Fruit fly (Drosophila melanogaster): ENCODE data around the gene mura.

Gene mura

DNA sequence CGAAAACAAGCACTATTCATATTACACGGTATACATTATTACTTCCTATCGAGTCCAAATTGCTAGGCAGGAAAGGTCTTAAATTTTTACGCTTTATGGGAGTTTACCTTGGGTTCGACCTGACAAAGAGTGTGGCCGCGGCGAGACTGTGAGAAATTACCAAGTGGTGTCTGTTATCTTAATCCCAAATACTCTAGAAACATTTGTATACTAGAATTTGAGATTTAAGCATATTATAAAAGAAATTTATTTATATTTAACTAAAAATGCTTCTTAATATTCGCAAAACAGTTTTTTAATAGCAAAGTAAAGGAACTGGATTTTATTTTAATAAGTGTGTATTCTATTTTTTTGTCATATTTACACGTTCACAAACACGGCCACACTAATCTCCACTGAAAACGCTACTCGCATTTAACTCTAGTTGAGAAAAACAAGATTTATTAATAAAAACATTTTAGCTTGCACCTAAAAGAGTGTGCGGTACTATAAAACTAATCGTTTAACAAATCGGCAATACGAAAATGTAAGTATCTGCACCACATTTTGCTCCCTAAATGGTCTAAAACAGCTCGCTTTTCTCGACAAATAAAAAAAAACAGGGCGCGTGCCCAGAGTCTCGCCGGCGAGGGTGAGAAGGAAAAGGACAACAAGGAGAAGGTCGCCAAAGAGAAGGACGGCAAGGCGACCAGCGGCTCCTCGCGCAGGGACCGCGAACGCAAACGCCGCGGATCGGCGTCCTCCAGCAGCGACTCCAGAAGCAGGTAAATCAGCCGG is at the start of gene mura, which contains the start of gene RnpS1:
Gene mura (minus strand): TSS at position 148 of the 777 bp plus-strand sequence.
Gene RnpS1 (plus strand): TSS at position 376 of the 777 bp plus-strand sequence.
- TF ChIP-seq usp (GFP tag; optimal IDR thresholded peaks at IDR 0.05) (no peak), psq (optimal IDR thresholded peaks at IDR 0.05) (no peak), Dll (optimal IDR thresholded peaks at IDR 0.05) (no peak), pan (optimal IDR thresholded peaks at IDR 0.05) (no peak), CG8478 (optimal IDR thresholded peaks at IDR 0.05) (no peak), EcR (GFP tag; optimal IDR thresholded peaks at IDR 0.05) (no peak)

DNA sequence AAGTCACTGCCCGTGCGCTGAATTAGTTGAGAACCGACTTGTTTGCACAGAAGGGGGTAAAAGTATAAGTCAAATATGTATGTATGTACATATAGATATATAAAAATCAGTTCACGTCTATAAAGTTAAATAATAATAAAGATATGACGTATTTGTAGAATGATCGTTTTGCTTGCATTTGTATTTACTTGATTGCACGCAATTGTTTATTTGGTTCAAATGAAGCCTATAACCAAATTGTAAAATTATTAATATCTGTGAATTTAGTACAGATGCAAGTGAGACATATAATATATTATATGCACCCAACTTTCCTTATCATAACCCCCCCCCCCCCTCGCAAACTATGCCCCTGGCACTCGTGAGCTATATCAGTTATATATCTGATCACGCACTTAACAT is 49.0 kb upstream of the mura start:
- TF ChIP-seq usp (GFP tag; optimal IDR thresholded peaks at IDR 0.05) = no peak
- TF ChIP-seq CG8478 (optimal IDR thresholded peaks at IDR 0.05) = no peak
- TF ChIP-seq pan (optimal IDR thresholded peaks at IDR 0.05) = no peak
- TF ChIP-seq psq (optimal IDR thresholded peaks at IDR 0.05) = no peak
- TF ChIP-seq EcR (GFP tag; optimal IDR thresholded peaks at IDR 0.05) = no peak
- no peak for TF ChIP-seq Dll (optimal IDR thresholded peaks at IDR 0.05)

DNA sequence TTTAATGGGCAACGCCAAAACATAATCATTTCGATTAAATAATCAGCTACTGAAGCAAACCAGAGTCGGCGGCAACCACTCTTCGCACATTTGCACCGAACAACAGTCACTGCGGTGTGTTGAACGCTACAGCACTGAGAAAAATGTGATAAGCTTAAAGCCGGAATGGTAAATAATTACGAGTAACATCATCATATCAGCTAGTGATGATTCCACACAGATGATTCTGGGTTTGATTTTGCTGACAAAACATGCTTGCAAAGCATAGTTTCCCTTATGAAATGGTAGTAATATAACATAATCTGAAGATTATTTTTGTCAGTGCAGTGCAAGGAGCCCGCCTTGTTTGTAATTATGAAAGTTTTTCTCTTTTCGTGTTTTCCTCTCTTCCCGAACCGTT is 46.5 kb upstream of the mura start:
- no peak for TF ChIP-seq CG8478 (optimal IDR thresholded peaks at IDR 0.05)
- no peak for TF ChIP-seq pan (optimal IDR thresholded peaks at IDR 0.05)
- TF ChIP-seq psq (optimal IDR thresholded peaks at IDR 0.05) = no peak
- no peak for TF ChIP-seq usp (GFP tag; optimal IDR thresholded peaks at IDR 0.05)
- TF ChIP-seq Dll (optimal IDR thresholded peaks at IDR 0.05) = no peak
- TF ChIP-seq EcR (GFP tag; optimal IDR thresholded peaks at IDR 0.05) = no peak

DNA sequence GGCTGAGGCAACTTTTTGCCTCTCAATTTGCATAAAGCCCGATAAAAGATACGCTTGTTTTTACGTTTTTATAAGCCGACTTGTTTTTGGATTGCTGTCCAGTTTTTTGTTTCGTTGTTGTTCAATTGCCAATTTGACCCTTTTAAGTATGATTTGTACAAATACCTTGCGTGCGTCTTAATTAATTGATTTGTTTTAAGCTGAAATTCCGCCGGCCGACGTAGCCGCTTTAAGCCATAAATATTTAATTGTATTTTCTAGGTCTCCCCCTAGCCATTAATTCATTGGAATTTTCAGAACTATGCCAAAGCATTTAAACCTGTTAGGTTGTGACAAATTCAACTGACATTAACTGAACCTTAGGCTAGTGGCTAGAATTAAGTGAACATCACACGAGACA is 45.0 kb upstream of the mura start:
- no peak for TF ChIP-seq CG8478 (optimal IDR thresholded peaks at IDR 0.05)
- TF ChIP-seq pan (optimal IDR thresholded peaks at IDR 0.05) = no peak
- no peak for TF ChIP-seq Dll (optimal IDR thresholded peaks at IDR 0.05)
- TF ChIP-seq psq (optimal IDR thresholded peaks at IDR 0.05) = no peak
- no peak for TF ChIP-seq EcR (GFP tag; optimal IDR thresholded peaks at IDR 0.05)
- no peak for TF ChIP-seq usp (GFP tag; optimal IDR thresholded peaks at IDR 0.05)

DNA sequence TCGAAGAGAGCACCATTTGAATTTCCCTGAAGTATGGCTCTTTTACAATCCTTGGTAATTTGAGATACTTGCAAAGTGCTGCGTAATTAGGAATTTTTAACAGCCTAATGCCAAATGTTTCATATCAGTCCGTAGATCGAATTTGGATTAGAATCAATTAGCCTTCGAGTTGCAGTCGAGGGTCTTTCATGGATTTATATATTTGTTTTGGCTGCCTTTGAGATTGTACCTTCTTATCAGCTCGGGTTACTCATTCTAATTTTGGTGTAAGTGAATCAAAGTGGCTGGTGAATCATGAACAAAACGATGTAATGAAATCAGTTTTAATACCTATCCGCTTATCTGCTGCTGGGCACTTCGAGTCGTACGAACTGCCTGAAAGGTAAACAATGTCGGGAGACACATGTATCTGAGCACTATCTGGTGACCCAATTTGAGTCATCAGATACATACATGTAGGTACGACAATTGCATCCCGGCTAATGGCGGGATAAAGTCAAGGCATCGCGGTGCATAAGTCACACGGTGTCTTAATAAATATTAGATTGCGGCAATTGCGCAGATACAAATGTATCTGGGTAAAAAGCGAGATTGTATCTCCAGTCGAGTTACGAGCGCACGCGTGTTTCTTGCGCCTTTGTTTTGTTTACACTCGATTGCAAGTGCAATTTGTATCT is 44.2 kb upstream of the mura start:
- TF ChIP-seq usp (GFP tag; optimal IDR thresholded peaks at IDR 0.05) (no peak), pan (optimal IDR thresholded peaks at IDR 0.05) (no peak), EcR (GFP tag; optimal IDR thresholded peaks at IDR 0.05) (no peak), Dll (optimal IDR thresholded peaks at IDR 0.05) (no peak), psq (optimal IDR thresholded peaks at IDR 0.05) (no peak)

DNA sequence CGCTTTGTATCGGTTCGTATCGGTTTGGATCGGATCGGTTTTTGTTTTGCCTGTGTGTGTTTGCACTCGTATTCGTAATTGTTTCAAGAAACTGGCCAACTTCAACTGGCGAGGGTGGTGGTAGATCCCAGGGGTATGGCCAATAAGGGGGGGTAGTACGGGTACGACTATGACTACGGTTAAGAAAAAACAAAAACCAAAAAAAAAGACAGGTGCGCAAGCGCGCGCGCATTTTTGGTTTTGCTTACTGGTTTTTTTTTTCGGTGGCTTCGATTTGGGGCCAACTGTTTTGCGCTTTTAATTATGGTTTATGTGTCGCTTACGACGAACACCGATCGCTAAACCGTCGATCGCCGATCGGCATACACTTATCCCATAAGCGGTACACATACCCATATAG is 43.2 kb upstream of the mura start:
- TF ChIP-seq usp (GFP tag; optimal IDR thresholded peaks at IDR 0.05) (no peak), CG8478 (optimal IDR thresholded peaks at IDR 0.05) (no peak)

DNA sequence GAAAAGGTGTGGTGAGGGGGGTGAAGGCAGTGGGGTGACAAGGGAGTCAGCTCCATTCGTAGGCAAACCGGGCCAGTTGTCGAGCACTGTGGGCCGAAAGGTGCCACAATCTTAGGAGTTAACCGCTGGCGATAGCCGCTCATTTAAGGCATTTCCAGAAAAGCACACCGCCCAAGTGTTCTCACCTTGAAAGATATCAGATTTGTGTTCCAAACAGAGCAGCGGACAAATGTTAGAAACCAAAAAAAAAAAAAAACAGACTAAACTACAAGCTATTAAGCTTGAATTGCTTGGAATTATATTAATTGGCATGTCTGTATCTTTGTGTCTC is 42.6 kb upstream of the mura start:
- TF ChIP-seq CG8478 (optimal IDR thresholded peaks at IDR 0.05) = no peak
- no peak for TF ChIP-seq pan (optimal IDR thresholded peaks at IDR 0.05)
- TF ChIP-seq Dll (optimal IDR thresholded peaks at IDR 0.05) = no peak
- TF ChIP-seq usp (GFP tag; optimal IDR thresholded peaks at IDR 0.05) = no peak
- no peak for TF ChIP-seq psq (optimal IDR thresholded peaks at IDR 0.05)
- TF ChIP-seq EcR (GFP tag; optimal IDR thresholded peaks at IDR 0.05) = no peak

DNA sequence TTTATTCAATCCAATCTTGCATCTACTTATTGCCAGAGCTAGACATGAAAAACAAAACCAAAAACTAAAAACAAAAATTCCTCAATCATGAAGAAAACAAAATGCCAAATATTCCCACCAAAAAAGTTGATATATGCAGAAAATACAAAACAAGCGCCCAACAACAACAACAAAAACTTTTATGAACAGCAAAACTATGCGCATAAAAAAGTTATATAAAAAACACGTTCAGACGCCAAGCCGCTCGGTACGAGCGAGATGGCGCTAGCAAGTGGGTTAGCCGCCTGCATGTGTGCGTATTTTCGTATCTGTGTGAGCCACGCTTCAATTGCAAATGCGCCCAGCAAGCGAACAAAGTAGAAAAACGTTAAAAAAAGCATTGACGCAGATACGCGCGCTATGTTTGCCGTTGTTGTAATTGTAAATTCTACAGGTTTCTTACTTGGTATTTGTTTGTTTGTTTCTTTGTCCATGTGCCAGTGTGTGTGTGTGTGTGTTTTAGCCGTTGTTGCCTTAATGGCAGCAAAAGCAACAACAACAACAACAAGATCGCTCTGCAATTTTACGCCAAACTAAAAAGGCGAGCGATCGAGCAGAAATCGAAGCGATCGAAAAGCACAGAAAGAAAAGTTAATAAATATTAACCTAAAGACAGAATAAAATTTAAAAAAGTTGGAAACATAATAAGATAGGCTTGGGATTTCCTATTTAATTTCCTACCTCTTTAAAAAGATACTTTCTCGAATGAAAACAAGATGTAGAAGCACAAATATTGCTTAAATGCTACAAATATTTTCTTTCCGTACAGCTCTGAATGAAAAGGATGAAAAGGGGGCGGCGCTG is 42.0 kb upstream of the mura start:
- TF ChIP-seq usp (GFP tag; optimal IDR thresholded peaks at IDR 0.05) = no peak
- TF ChIP-seq CG8478 (optimal IDR thresholded peaks at IDR 0.05) = no peak
- no peak for TF ChIP-seq pan (optimal IDR thresholded peaks at IDR 0.05)
- no peak for TF ChIP-seq psq (optimal IDR thresholded peaks at IDR 0.05)
- TF ChIP-seq EcR (GFP tag; optimal IDR thresholded peaks at IDR 0.05) = no peak
- no peak for TF ChIP-seq Dll (optimal IDR thresholded peaks at IDR 0.05)

DNA sequence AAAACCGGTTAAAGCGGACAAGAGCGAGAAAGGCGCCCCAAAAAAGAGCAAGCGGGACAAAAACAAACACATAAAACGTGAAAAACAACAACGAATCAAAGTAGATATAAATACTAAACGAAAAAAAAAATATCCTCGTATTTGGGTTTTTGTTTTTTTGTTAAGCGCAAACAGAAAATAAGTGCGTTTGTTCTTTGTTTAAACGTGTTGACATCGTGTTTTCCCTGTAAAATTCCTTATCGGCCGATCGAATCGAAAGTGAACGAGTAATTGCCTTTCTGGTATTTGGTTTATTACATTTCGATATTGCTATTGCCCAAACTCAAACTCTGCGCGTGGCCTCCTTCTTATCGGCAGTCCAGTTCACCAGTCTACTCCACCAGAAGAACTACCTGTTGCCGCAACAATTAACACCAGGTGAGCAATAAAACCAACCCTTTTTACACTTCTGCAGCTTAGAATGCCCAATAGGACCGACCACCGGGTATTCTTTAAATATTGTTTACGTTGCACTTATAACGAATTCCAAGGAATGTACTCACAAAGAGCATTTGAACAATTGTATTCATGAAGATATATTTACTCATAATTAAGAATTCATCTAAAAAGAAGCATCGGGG is 40.3 kb upstream of the mura start:
- TF ChIP-seq psq (optimal IDR thresholded peaks at IDR 0.05) (no peak), EcR (GFP tag; optimal IDR thresholded peaks at IDR 0.05) (no peak), pan (optimal IDR thresholded peaks at IDR 0.05) (no peak), Dll (optimal IDR thresholded peaks at IDR 0.05) (no peak), usp (GFP tag; optimal IDR thresholded peaks at IDR 0.05) (no peak), CG8478 (optimal IDR thresholded peaks at IDR 0.05) (no peak)

DNA sequence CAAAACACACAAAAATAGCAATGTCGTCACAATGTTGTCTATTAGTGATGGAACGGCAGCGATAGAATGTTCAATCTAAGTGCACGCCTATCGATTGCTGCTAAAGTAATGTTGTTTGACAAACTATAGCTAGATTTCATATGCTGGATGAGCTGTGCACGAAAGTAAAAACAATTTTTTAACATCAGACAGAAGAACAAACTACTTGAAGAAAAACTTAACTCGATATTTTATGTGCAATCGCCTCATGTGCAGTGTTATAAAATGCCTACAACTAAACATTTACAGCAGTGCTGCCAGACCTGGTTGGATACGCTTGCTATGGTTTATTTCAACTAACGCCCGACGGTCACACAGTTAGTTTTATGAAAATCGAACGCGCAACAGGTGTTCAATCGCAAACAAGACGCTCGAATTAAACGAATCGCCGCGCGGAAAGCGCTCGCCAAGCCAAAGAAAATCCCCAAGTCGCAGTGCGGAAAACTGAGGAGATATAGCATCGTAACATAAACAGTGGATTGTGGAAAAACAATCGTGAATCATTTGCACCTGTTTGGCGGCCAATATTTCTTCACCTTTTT is 39.4 kb upstream of the mura start, which contains the start of the genes bocks and CG8312:
Gene bocks (minus strand): TSS at position 51 of the 581 bp plus-strand sequence.
Gene CG8312 (plus strand): TSS at position 358 of the 581 bp plus-strand sequence.
- no peak for TF ChIP-seq pan (optimal IDR thresholded peaks at IDR 0.05)
- no peak for TF ChIP-seq usp (GFP tag; optimal IDR thresholded peaks at IDR 0.05)
- no peak for TF ChIP-seq CG8478 (optimal IDR thresholded peaks at IDR 0.05)
- TF ChIP-seq EcR (GFP tag; optimal IDR thresholded peaks at IDR 0.05) = no peak
- no peak for TF ChIP-seq psq (optimal IDR thresholded peaks at IDR 0.05)
- no peak for TF ChIP-seq Dll (optimal IDR thresholded peaks at IDR 0.05)

DNA sequence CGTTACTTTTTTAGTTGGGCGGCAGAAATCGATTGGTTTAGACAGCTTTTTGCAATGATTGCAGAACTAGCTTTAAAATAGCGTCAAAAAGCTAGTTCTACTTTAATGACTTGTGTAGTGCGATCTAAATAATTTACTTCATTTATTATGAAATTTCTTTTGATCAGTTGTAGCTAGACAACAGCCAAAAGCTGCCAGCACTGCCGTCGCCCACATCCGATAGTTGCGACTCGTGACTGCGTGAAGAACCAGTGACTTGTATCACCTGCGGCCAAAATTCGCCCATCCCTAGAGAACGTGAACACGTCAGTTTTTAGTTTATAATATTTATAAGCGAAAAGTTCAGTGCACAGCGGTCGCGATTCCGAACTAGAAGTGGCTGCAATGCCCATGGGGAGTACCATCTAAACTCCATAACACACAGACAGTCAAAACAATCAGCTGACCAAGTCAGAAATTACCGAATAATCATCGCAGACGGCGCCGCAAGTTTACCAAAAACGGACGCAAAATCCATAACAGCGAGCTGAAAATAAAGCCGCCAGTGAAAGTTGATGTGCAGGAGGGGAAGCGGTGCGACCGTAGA is 35.1 kb upstream of the mura start, which contains the start of gene P58IPK:
Gene P58IPK (plus strand): TSS at position 280 of the 586 bp plus-strand sequence.
- TF ChIP-seq usp (GFP tag; optimal IDR thresholded peaks at IDR 0.05) (no peak), Dll (optimal IDR thresholded peaks at IDR 0.05) (no peak), EcR (GFP tag; optimal IDR thresholded peaks at IDR 0.05) (no peak), psq (optimal IDR thresholded peaks at IDR 0.05) (no peak), CG8478 (optimal IDR thresholded peaks at IDR 0.05) (no peak), pan (optimal IDR thresholded peaks at IDR 0.05) (no peak)
